Fruit fly (Drosophila melanogaster): ENCODE data around the gene Usp7.

DNA sequence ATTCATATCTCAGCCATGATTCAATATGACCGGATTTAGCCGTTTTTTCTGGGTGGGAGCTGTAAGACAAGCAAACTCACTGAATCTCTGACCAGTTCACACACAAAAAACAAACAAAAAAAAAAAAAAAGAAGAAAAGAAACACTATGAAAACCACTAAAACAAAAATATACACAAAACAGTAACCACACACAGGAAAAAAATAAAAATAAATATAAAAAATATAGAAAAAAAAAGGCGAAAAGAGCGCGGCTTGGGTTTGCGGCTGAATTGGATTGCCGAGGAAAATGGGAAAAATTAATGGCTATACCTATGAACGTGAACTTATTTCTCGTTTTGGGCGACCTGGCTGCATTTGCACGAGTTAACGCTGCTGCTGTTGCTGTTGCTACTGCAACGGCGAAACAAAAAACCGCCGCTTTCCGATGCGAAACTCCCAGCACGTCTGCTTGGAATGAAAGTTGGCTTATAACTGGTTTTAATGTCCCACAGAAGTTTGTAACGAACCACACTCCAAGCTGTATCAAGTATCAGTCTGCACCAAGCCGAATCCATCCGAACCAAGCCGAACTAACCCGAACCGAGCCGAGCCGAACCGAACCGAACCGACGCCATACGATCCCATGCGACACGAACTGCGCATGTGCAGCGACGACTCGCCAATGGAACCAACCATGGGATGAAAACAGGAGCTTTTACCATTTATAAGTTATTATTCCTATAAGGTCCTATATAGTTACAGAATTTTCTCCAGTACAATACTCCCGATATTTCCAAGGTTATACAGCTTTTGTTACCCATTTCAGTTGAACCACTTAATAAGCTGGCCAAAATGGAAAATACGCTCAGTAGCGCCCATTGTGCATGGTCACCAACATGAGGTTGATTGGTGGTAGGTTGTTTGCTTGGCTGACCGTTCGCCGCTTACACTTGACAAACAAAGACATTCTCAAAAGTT is 25.1 kb downstream of the Usp7 start, which contains the start of gene fw:
- TF ChIP-seq CTCF (optimal IDR thresholded peaks at IDR 0.05): no peak
- no peak for TF ChIP-seq CG8478 (optimal IDR thresholded peaks at IDR 0.05)
